Worm (Caenorhabditis elegans) whole organism, young adult: ENCODE results near the gene fbxa-84.

Experiments
- B0019.2 ChIP-seq: fragments of 200-800 bp; sonication (Bioruptor generic); conservative IDR thresholded peaks from 2 replicates; pipeline ENCODE4 v1.3.6; 2022; ENCODE audit warnings: missing genetic modification reagents, missing genetic modification characterization, missing compliant biosample characterization
- B0336.3 ChIP-seq: fragments of 200-800 bp; sonication (Bioruptor generic); IDR thresholded peaks from 2 replicates; pipeline ENCODE4 v1.3.6; 2022; ENCODE audit warnings: missing genetic modification characterization, missing compliant biosample characterization
- C06A6.2 ChIP-seq: fragments of 200-800 bp; sonication (Bioruptor generic); conservative IDR thresholded peaks from 2 replicates; pipeline ENCODE4 v1.3.6; 2022; ENCODE audit warnings: missing genetic modification characterization, missing compliant biosample characterization
- F10E7.11 ChIP-seq: sonication (generic microtip); optimal IDR thresholded peaks from 2 replicates; lab custom pipeline; 2017; ENCODE audit warnings: mild to moderate bottlenecking, missing genetic modification characterization, moderate library complexity, missing compliant biosample characterization
- F39B2.1 ChIP-seq: fragments of 200-800 bp; sonication (Bioruptor generic); IDR thresholded peaks from 2 replicates; pipeline ENCODE4 v1.3.6; 2022; ENCODE audit warnings: missing genetic modification reagents, missing genetic modification characterization, missing compliant biosample characterization
- F49E8.2 ChIP-seq: sonication (generic microtip); optimal IDR thresholded peaks from 3 replicates; lab custom pipeline; 2017; ENCODE audit warnings: missing genetic modification characterization, mild to moderate bottlenecking, missing compliant biosample characterization, antibody characterized with exemption, moderate library complexity; ENCODE audit not compliant: insufficient read depth
- T07F8.4 ChIP-seq: sonication (generic microtip); optimal IDR thresholded peaks from 2 replicates; lab custom pipeline; 2016; ENCODE audit warnings: mild to moderate bottlenecking, missing genetic modification characterization, moderate library complexity, missing compliant biosample characterization
- ZK185.1 ChIP-seq: sonication (generic microtip); optimal IDR thresholded peaks from 2 replicates; lab custom pipeline; 2016; ENCODE audit warnings: mild to moderate bottlenecking, missing genetic modification characterization, missing compliant biosample characterization; ENCODE audit not compliant: poor library complexity, severe bottlenecking
- akir-1 ChIP-seq: fragments of 200-800 bp; sonication (Bioruptor generic); optimal IDR thresholded peaks from 2 replicates; lab custom pipeline; 2018; ENCODE audit warnings: mild to moderate bottlenecking, missing genetic modification characterization, moderate library complexity, missing compliant biosample characterization
- athp-1 ChIP-seq: sonication (generic microtip); optimal IDR thresholded peaks from 2 replicates; lab custom pipeline; 2017; ENCODE audit warnings: mild to moderate bottlenecking, missing genetic modification characterization, missing compliant biosample characterization
- attf-6 ChIP-seq: fragments of 200-800 bp; sonication (Bioruptor generic); IDR thresholded peaks from 2 replicates; pipeline ENCODE4 v1.3.6; 2022; ENCODE audit warnings: missing genetic modification reagents, missing genetic modification characterization, missing compliant biosample characterization
- cebp-1 ChIP-seq, 2 experiments: fragments of 200-800 bp in 1 of 2; sonication (Bioruptor generic) in 1 of 2; sonication (generic microtip) in 1 of 2; IDR thresholded peaks in 1 of 2; optimal IDR thresholded peaks in 1 of 2; 2 replicates each; pipeline versions ENCODE4 v1.3.6 to Lab custom; 2017 to 2022; ENCODE audit warnings: missing compliant biosample characterization in 2 of 2, missing genetic modification characterization in 2 of 2, mild to moderate bottlenecking in 1 of 2, missing genetic modification reagents in 1 of 2, moderate library complexity in 1 of 2
- ceh-27 ChIP-seq: fragments of 200-800 bp; sonication (Bioruptor generic); optimal IDR thresholded peaks from 2 replicates; lab custom pipeline; 2018; ENCODE audit warnings: mild to moderate bottlenecking, missing genetic modification characterization, moderate library complexity, missing compliant biosample characterization
- ceh-91 ChIP-seq: fragments of 200-800 bp; sonication (Bioruptor generic); IDR thresholded peaks from 2 replicates; pipeline ENCODE4 v1.3.6; 2022; ENCODE audit warnings: missing genetic modification reagents, missing genetic modification characterization, missing compliant biosample characterization
- dpl-1 ChIP-seq: fragments of 150-350 bp; optimal IDR thresholded peaks from 2 replicates; lab custom pipeline; 2014; ENCODE audit warnings: missing biosample characterization, missing genetic modification reagents, missing genetic modification characterization
- efl-1 ChIP-seq: fragments of 150-350 bp; optimal IDR thresholded peaks from 2 replicates; lab custom pipeline; 2014; ENCODE audit warnings: missing biosample characterization, missing genetic modification reagents, missing genetic modification characterization
- egl-44 ChIP-seq: fragments of 200-800 bp; sonication (Bioruptor generic); IDR thresholded peaks from 2 replicates; pipeline ENCODE4 v1.3.6; 2022; ENCODE audit warnings: missing genetic modification reagents, missing genetic modification characterization, missing compliant biosample characterization
- ets-4 ChIP-seq: fragments of 200-800 bp; sonication (Bioruptor generic); optimal IDR thresholded peaks from 2 replicates; lab custom pipeline; 2018; ENCODE audit warnings: mild to moderate bottlenecking, missing genetic modification characterization, missing compliant biosample characterization
- fkh-3 ChIP-seq: sonication (generic microtip); optimal IDR thresholded peaks from 2 replicates; lab custom pipeline; 2016; ENCODE audit warnings: mild to moderate bottlenecking, missing genetic modification characterization, missing compliant biosample characterization
- him-1 ChIP-seq: sonication (generic microtip); optimal IDR thresholded peaks from 2 replicates; lab custom pipeline; 2016; ENCODE audit warnings: missing genotype, missing genetic modification reagents, missing genetic modification characterization, missing compliant biosample characterization
- hmg-20 ChIP-seq: fragments of 200-800 bp; sonication (Bioruptor generic); IDR thresholded peaks from 2 replicates; pipeline ENCODE4 v1.3.6; 2022; ENCODE audit warnings: missing genetic modification reagents, missing genetic modification characterization, missing compliant biosample characterization
- hrde-1 ChIP-seq: sonication (generic microtip); optimal IDR thresholded peaks from 2 replicates; lab custom pipeline; 2016; ENCODE audit warnings: missing genetic modification characterization, mild to moderate bottlenecking, missing compliant biosample characterization, moderate library complexity, missing genotype, missing genetic modification reagents, borderline replicate concordance
- hsf-1 ChIP-seq: fragments of 200-800 bp; sonication (Bioruptor generic); IDR thresholded peaks from 2 replicates; pipeline ENCODE4 v1.3.6; 2022; ENCODE audit warnings: missing genetic modification reagents, missing genetic modification characterization, missing compliant biosample characterization
- lin-54 ChIP-seq: fragments of 200-800 bp; sonication (Bioruptor generic); optimal IDR thresholded peaks from 2 replicates; lab custom pipeline; 2018; ENCODE audit warnings: mild to moderate bottlenecking, missing genetic modification characterization, missing compliant biosample characterization
- lsl-1 ChIP-seq: fragments of 200-800 bp; sonication (Bioruptor generic); optimal IDR thresholded peaks from 2 replicates; lab custom pipeline; 2018; ENCODE audit warnings: mild to moderate bottlenecking, missing genetic modification characterization, moderate library complexity, missing compliant biosample characterization
- lsy-27 ChIP-seq: sonication (generic microtip); optimal IDR thresholded peaks from 2 replicates; lab custom pipeline; 2017; ENCODE audit warnings: missing genetic modification characterization, mild to moderate bottlenecking, missing compliant biosample characterization, antibody characterized with exemption, missing genotype, borderline replicate concordance; ENCODE audit not compliant: insufficient read depth
- madf-10 ChIP-seq: sonication (generic microtip); optimal IDR thresholded peaks from 2 replicates; lab custom pipeline; 2016; ENCODE audit warnings: mild to moderate bottlenecking, missing genetic modification characterization, missing compliant biosample characterization
- mes-4 ChIP-seq: sonication (generic microtip); optimal IDR thresholded peaks from 2 replicates; lab custom pipeline; 2016; ENCODE audit warnings: missing genotype, missing genetic modification characterization, missing compliant biosample characterization
- nfya-1 ChIP-seq: sonication (generic microtip); optimal IDR thresholded peaks from 2 replicates; lab custom pipeline; 2017; ENCODE audit warnings: antibody characterized with exemption, missing compliant biosample characterization, missing genetic modification characterization, borderline replicate concordance; ENCODE audit not compliant: insufficient read depth
- nhr-120 ChIP-seq: fragments of 200-800 bp; sonication (Bioruptor generic); IDR thresholded peaks from 2 replicates; pipeline ENCODE4 v1.3.6; 2022; ENCODE audit warnings: missing genetic modification characterization, missing compliant biosample characterization
- nhr-179 ChIP-seq: sonication (generic microtip); optimal IDR thresholded peaks from 2 replicates; lab custom pipeline; 2016; ENCODE audit warnings: mild to moderate bottlenecking, missing genetic modification characterization, missing compliant biosample characterization
- nhr-80 ChIP-seq: sonication (generic microtip); optimal IDR thresholded peaks from 2 replicates; lab custom pipeline; 2016; ENCODE audit warnings: missing genetic modification characterization, missing compliant biosample characterization
- rcor-1 ChIP-seq: fragments of 200-800 bp; sonication (Bioruptor generic); IDR thresholded peaks from 2 replicates; pipeline ENCODE4 v1.3.6; 2022; ENCODE audit warnings: missing genetic modification reagents, missing genetic modification characterization, missing compliant biosample characterization
- snpc-1.1 ChIP-seq: sonication (generic microtip); optimal IDR thresholded peaks from 2 replicates; lab custom pipeline; 2017; ENCODE audit warnings: missing genetic modification characterization, mild to moderate bottlenecking, missing compliant biosample characterization, antibody characterized with exemption, moderate library complexity, missing genotype, missing genetic modification reagents; ENCODE audit not compliant: insufficient read depth
- snpc-1.3 ChIP-seq: sonication (generic microtip); optimal IDR thresholded peaks from 2 replicates; lab custom pipeline; 2017; ENCODE audit warnings: missing genetic modification characterization, mild to moderate bottlenecking, missing compliant biosample characterization, antibody characterized with exemption, moderate library complexity, missing genotype, missing genetic modification reagents; ENCODE audit not compliant: insufficient read depth
- snpc-4 ChIP-seq, 5 experiments: fragments of 150-350 bp in 1 of 5; sonication (generic microtip) in 4 of 5; optimal IDR thresholded peaks; 2 replicates each; lab custom pipeline; 2014 to 2018; ENCODE audit warnings: missing genetic modification characterization in 5 of 5, missing biosample characterization in 3 of 5, antibody characterized with exemption in 2 of 5, mild to moderate bottlenecking in 2 of 5, missing compliant biosample characterization in 2 of 5, missing genotype in 2 of 5, moderate library complexity in 2 of 5, missing genetic modification reagents in 1 of 5
- somi-1 ChIP-seq: fragments of 200-800 bp; sonication (Bioruptor generic); optimal IDR thresholded peaks from 2 replicates; lab custom pipeline; 2018; ENCODE audit warnings: mild to moderate bottlenecking, missing genetic modification characterization, missing compliant biosample characterization
- sptf-2 ChIP-seq: fragments of 200-800 bp; sonication (Bioruptor generic); optimal IDR thresholded peaks from 2 replicates; lab custom pipeline; 2018; ENCODE audit warnings: mild to moderate bottlenecking, missing genetic modification characterization, missing compliant biosample characterization
- tbp1 ChIP-seq: fragments of 200-800 bp; sonication (Bioruptor generic); optimal IDR thresholded peaks from 2 replicates; lab custom pipeline; 2018; ENCODE audit warnings: mild to moderate bottlenecking, missing genetic modification characterization, missing compliant biosample characterization
- tbx-9 ChIP-seq: sonication (generic microtip); optimal IDR thresholded peaks from 2 replicates; lab custom pipeline; 2016; ENCODE audit warnings: borderline replicate concordance, missing genetic modification characterization, inconsistent platforms, missing compliant biosample characterization
- tlf-1 ChIP-seq: fragments of 200-800 bp; sonication (Bioruptor generic); optimal IDR thresholded peaks from 2 replicates; lab custom pipeline; 2018; ENCODE audit warnings: mild to moderate bottlenecking, missing genetic modification characterization, missing compliant biosample characterization
- xnd-1 ChIP-seq: sonication (generic microtip); optimal IDR thresholded peaks from 2 replicates; lab custom pipeline; 2016; ENCODE audit warnings: missing genotype, missing genetic modification reagents, missing genetic modification characterization, missing compliant biosample characterization
- zim-3 ChIP-seq: sonication (generic microtip); optimal IDR thresholded peaks from 2 replicates; lab custom pipeline; 2017; ENCODE audit warnings: mild to moderate bottlenecking, missing genetic modification characterization, moderate library complexity, missing compliant biosample characterization

Gene fbxa-84

DNA sequence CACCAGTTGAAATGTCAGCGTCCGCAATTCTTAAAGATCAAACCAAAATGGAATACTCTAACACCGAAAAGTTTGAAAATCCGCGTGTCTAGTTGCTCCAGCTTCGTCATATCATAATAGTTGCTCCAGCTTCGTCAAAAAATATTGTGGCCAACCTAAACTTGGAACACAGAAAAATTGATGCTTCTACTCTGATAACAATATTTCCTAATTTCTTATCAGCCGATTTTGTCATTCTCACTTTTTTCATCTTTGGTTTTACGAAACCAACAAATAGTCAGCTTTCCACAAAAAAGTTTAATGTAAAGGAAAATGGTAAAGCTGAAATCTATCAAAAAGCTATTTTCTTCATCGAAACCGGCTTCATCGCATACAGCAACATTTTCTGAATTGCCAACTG lies at the start of gene fbxa-84:
fbxa-84 (plus strand) TSS at position 34 of the 400 bp plus-strand sequence.
- TF ChIP-seq him-1 (no peak), mes-4 (no peak), nhr-80 (tag; lab: Kevin White, UChicago) (peak; percentile 50)

DNA sequence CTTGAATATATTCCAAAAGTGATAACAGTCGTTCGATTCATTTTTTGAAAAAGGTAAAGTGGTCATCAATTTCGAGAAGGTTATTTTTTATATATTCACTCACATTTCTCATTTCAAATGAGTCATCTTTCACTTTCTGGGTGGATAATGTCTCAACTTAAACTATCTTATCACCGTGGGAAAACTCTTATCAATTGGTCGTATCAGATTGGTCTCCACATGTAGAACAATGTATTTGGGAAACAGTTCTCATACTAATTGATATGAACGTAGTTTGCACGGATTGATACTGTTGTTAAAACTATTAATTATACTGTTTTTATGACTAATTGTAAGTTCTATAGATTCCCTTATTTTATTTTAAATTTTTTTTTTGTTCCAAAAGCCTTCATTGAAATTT lies 48.4 kb upstream of the fbxa-84 start:
- TF ChIP-seq hsf-1: 0 out of 2 replicates have a peak, but pooled peaks have one; percentile 18
- TF ChIP-seq xnd-1: no peak

DNA sequence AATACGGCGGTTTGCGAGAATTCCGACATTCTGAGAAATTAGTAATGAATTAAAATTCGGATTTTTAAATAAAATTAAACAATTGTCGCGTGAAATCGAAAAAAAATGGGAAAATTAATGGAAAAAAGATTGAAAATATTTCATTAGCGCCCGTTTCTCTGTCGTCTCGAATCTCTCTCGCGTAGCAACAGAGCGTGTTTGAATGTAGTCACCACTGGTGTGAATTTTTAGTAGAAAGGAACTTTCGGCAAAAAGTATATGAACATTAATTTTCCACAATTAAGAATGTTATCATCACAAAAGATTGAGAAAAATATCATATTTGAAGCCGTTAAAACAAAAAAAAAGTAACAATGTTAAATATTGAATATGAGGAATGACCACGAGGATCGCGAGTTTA lies 45.5 kb upstream of the fbxa-84 start, which contains the start of gene aipl-1:
aipl-1 (minus strand) TSS at position 30 of the 400 bp plus-strand sequence.
- TF ChIP-seq madf-10 (tag; lab: Kevin White, UChicago) (peak; percentile 8), cebp-1 (GFP tag; IDR thresholded peaks at IDR 0.05; lab: Robert Waterston, UW) (0 out of 2 replicates have a peak, but pooled peaks have one; percentile 36), cebp-1 (tag; optimal IDR thresholded peaks at IDR 0.05; lab: Kevin White, UChicago) (no peak), dpl-1 (GFP tag; lab: Kevin White, UChicago) (peak; percentile 7), hrde-1 (tag; lab: Kevin White, UChicago) (no peak), F49E8.2 (tag; lab: Kevin White, UChicago) (peak; percentile 77), sptf-2 (GFP tag; lab: Kevin White, UChicago) (no peak), attf-6 (GFP tag; lab: Robert Waterston, UW) (no peak), F39B2.1 (GFP tag; lab: Robert Waterston, UW) (no peak), zim-3 (tag; lab: Kevin White, UChicago) (no peak), akir-1 (GFP tag; lab: Kevin White, UChicago) (no peak), athp-1 (tag; lab: Kevin White, UChicago) (no peak), rcor-1 (GFP tag; lab: Robert Waterston, UW) (peak; percentile 51; the same call in 1 of the 2 replicates), efl-1 (peak; percentile 61), hmg-20 (no peak), snpc-1.3 (tag; lab: Kevin White, UChicago) (no peak), B0019.2 (GFP tag; lab: Robert Waterston, UW) (0 out of 2 replicates have a peak, but pooled peaks have one; percentile 42), ets-4 (GFP tag; lab: Kevin White, UChicago) (no peak), snpc-4 (GFP tag; optimal IDR thresholded peaks at IDR 0.05; lab: Kevin White, UChicago) (no peak), snpc-4 (tag; optimal IDR thresholded peaks at IDR 0.05; lab: Kevin White, UChicago) (peak in 3 of 4 experiments; percentile 5 to 66 (median 53)), ceh-91 (GFP tag; lab: Robert Waterston, UW) (peak; percentile 46), F10E7.11 (tag; lab: Kevin White, UChicago) (no peak), C06A6.2 (GFP tag; lab: Robert Waterston, UW) (no peak), egl-44 (GFP tag; lab: Robert Waterston, UW) (no peak), somi-1 (GFP tag; lab: Kevin White, UChicago) (no peak), B0336.3 (no peak), lsy-27 (tag; lab: Kevin White, UChicago) (no peak), fkh-3 (no peak), snpc-1.1 (tag; lab: Kevin White, UChicago) (no peak), lin-54 (GFP tag; lab: Kevin White, UChicago) (peak; percentile 62), tbx-9 (tag; lab: Kevin White, UChicago) (no peak), ceh-27 (peak; percentile 52), tlf-1 (GFP tag; lab: Kevin White, UChicago) (no peak), T07F8.4 (tag; lab: Kevin White, UChicago) (no peak), nhr-120 (GFP tag; lab: Robert Waterston, UW) (no peak), lsl-1 (GFP tag; lab: Kevin White, UChicago) (peak; percentile 48), ZK185.1 (tag; lab: Kevin White, UChicago) (peak; percentile 6), nfya-1 (tag; lab: Kevin White, UChicago) (no peak), tbp1 (GFP tag; lab: Kevin White, UChicago) (peak; percentile 34), nhr-179 (no peak)
